Fruit fly (Drosophila melanogaster): ENCODE data around the gene Elys.

Elys gene

DNA sequence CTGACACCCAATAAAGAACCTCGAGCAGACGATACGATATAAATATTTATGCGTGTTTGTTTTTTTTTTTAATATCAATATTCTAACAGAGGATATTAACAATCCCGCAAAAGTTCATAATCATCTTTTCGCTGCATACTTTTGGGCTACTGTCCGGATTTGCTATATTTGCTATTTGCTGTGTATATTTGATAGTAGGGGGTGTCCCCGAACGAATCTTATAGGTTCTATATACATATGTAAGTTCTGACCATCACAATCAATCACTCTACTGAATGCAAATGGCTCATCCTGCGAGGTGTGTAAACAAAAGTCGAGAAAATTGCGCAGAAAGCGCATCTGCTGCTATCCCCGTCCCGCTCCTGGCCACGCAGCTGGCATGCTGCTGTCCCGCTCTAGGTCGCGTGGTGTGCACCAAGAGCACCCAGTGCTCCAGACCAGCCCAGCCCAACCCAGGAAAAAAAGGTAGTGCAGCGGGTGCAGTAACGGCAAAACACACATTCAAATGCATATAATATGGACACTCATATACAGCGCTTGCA is 11.3 kb upstream of the Elys start:
- TF ChIP-seq ase (GFP tag; IDR thresholded peaks at IDR 0.05) = no peak
- TF ChIP-seq CG8478 (optimal IDR thresholded peaks at IDR 0.05) = peak; percentile 59
- 0 out of 2 replicates have a peak, but pooled peaks have one; percentile 13 for TF ChIP-seq Bgb (GFP tag; IDR thresholded peaks at IDR 0.05; ENCODE audit: partially characterized antibody)
- TF ChIP-seq Dll (GFP tag; IDR thresholded peaks at IDR 0.05; ENCODE audit: partially characterized antibody) = no peak
- no peak for TF ChIP-seq CG43689 (GFP tag; IDR thresholded peaks at IDR 0.05)
- TF ChIP-seq CG17361 (GFP tag; IDR thresholded peaks at IDR 0.05) = no peak
- no peak for TF ChIP-seq CG32532 (GFP tag; IDR thresholded peaks at IDR 0.05)
- no peak for TF ChIP-seq Oli (tag; optimal IDR thresholded peaks at IDR 0.05)
- no peak for TF ChIP-seq CG6689 (GFP tag; IDR thresholded peaks at IDR 0.05)
- peak; percentile 66 for TF ChIP-seq CG1832 (GFP tag; optimal IDR thresholded peaks at IDR 0.05)
- TF ChIP-seq CG8089 (GFP tag; optimal IDR thresholded peaks at IDR 0.05) = no peak
- no peak for TF ChIP-seq CG34376 (GFP tag; optimal IDR thresholded peaks at IDR 0.05)
- no peak for TF ChIP-seq CG14441 (GFP tag; IDR thresholded peaks at IDR 0.05)
- no peak for TF ChIP-seq ems (GFP tag; optimal IDR thresholded peaks at IDR 0.05)
- no peak for TF ChIP-seq H2.0 (GFP tag; IDR thresholded peaks at IDR 0.05)
- no peak for TF ChIP-seq CG11247 (GFP tag; IDR thresholded peaks at IDR 0.05)
- TF ChIP-seq CG6254 (GFP tag; optimal IDR thresholded peaks at IDR 0.05) = peak; percentile 46
- peak; percentile 37 for TF ChIP-seq Med (GFP tag)
- TF ChIP-seq MBD-R2 (GFP tag; IDR thresholded peaks at IDR 0.05) = peak; percentile 34; the same call in 1 of the 2 replicates
- no peak for TF ChIP-seq lab (GFP tag; optimal IDR thresholded peaks at IDR 0.05)

DNA sequence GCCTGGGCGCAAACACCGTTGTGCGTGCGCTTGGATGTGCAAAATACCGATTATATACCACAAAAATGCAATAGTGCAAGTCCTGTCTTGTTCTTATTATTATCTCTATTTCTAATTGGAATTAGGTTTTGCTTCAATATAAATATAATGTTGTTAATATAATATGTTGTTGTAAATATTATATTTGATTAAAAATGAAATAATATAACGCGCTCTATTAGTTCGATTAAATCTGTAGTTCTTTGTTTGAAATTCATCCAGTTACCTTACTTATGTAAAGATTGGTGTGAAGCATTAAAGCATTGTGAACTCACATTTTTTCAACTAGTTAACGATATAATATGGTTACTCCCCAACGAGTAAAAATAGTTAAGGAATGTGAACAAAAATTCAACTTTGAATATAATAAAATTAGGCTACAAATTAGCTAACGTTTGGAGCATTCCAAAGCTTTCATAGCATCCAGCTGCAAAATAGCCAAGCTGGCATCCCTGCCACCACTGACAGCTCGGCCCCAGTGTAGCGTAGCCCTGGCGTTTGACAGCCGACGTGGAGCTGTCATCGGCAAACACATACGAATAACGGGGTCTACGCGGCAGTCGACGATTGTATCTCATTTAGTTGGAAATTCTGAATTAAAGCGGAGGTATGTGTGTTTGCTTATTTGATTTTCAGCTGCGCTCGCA is 9.1 kb upstream of the Elys start, which contains the start of the genes CG12237 and Sec61gamma:
CG12237 (minus strand) TSS at position 51 of the 686 bp plus-strand sequence.
Sec61gamma (plus strand) TSS at position 509 of the 686 bp plus-strand sequence.
- peak; percentile 20 for TF ChIP-seq ftz-f1 (GFP tag; optimal IDR thresholded peaks at IDR 0.05)
- no peak for TF ChIP-seq salm (tag; optimal IDR thresholded peaks at IDR 0.05)
- TF ChIP-seq ro (GFP tag; IDR thresholded peaks at IDR 0.05) = no peak
- TF ChIP-seq cg (GFP tag; optimal IDR thresholded peaks at IDR 0.05) = peak; percentile 36
- TF ChIP-seq chinmo (GFP tag; IDR thresholded peaks at IDR 0.05; ENCODE audit: partially characterized antibody) = no peak
- TF ChIP-seq Sox100B (GFP tag; optimal IDR thresholded peaks at IDR 0.05) = no peak
- TF ChIP-seq mam (GFP tag; optimal IDR thresholded peaks at IDR 0.05) = peak; percentile 37
- no peak for TF ChIP-seq CG31365 (tag; optimal IDR thresholded peaks at IDR 0.05)
- peak; percentile 32 for TF ChIP-seq CG15479 (GFP tag; optimal IDR thresholded peaks at IDR 0.05)
- no peak for TF ChIP-seq CG13123 (GFP tag; optimal IDR thresholded peaks at IDR 0.05)
- no peak for TF ChIP-seq CG4730 (GFP tag; IDR thresholded peaks at IDR 0.05)
- no peak for TF ChIP-seq prd (optimal IDR thresholded peaks at IDR 0.05)
- no peak for TF ChIP-seq prd (GFP tag; IDR thresholded peaks at IDR 0.05)
- TF ChIP-seq Atf3 (GFP tag; optimal IDR thresholded peaks at IDR 0.05) = no peak
- TF ChIP-seq CG13287 (GFP tag; IDR thresholded peaks at IDR 0.05; ENCODE audit: partially characterized antibody) = no peak; the same call in 1 of the 2 replicates
- TF ChIP-seq Nf-YB (GFP tag; optimal IDR thresholded peaks at IDR 0.05) = peak; percentile 16
- peak; percentile 6 for TF ChIP-seq dmrt11E (tag; optimal IDR thresholded peaks at IDR 0.05)
- TF ChIP-seq Fer3 (tag; optimal IDR thresholded peaks at IDR 0.05) = peak; percentile 1
- no peak for TF ChIP-seq tio (GFP tag; optimal IDR thresholded peaks at IDR 0.05)
- TF ChIP-seq jumu (GFP tag; optimal IDR thresholded peaks at IDR 0.05) = peak; percentile 6
- TF ChIP-seq gro (GFP tag; optimal IDR thresholded peaks at IDR 0.05) = peak; percentile 26
- no peak for TF ChIP-seq CG31224 (GFP tag; IDR thresholded peaks at IDR 0.05)
- TF ChIP-seq Ada2b (GFP tag; IDR thresholded peaks at IDR 0.05) = no peak
- no peak for TF ChIP-seq Camta (GFP tag; optimal IDR thresholded peaks at IDR 0.05)
- no peak for TF ChIP-seq hbn (GFP tag; IDR thresholded peaks at IDR 0.05; ENCODE audit: partially characterized antibody)
- TF ChIP-seq lmd (GFP tag; IDR thresholded peaks at IDR 0.05) = no peak; the same call in 1 of the 2 replicates
- TF ChIP-seq CG12659 (GFP tag; optimal IDR thresholded peaks at IDR 0.05) = peak; percentile 77
- peak; percentile 33 for TF ChIP-seq CG2678 (tag; optimal IDR thresholded peaks at IDR 0.05)
- TF ChIP-seq unc-4 (GFP tag; IDR thresholded peaks at IDR 0.05; ENCODE audit: partially characterized antibody) = no peak
- no peak for TF ChIP-seq CG15269 (tag; optimal IDR thresholded peaks at IDR 0.05)

Data from whole organism, embryonic.